Worm (Caenorhabditis elegans): Measurements from ENCODE around the gene ugt-44.

DNA sequence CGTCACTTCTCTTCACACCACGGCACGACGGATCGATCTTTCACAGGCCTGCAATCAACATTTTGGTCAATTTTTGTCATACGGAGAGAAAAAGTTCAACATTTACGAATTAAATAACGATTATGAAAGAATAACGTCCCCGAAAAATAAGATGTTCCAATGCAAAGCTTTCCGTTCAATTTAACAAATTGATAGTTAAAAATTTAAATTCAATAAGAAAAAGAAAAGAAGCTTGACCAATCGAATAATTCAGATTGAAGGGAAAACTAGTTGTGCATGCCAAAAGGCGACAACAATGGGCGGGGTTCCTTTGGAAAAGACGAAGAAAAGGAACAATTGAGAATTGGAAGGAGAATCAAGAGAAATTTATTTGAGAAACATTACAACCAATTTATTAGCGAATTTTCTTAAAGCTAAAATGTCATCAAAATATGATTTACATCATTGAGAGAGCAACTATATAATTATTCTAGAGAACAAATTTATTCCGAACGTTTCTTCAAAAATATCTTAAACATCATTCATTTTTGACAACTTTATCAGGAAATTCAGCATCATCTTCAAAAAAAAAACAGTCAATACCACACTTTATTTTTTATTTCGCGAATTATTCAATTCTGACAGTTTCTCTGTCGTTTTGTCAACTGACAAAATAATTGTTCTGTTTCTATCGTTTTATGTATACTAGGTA is 32.2 kb downstream of the ugt-44 start, which contains the start of gene tax-6:
- TF ChIP-seq lin-40 (tag; optimal IDR thresholded peaks at IDR 0.05): no peak
- TF ChIP-seq dpff-1 (tag; optimal IDR thresholded peaks at IDR 0.05): no peak
- TF ChIP-seq pbrm-1 (GFP tag; IDR thresholded peaks at IDR 0.05): no peak

Data from whole organism, young adult.